Worm (Caenorhabditis elegans) whole organism, late embryonic: Measurements from ENCODE around the gene tpan-1.

Experiments
- ceh-2 ChIP-seq: sonication (generic microtip); optimal IDR thresholded peaks from 2 replicates; lab custom pipeline; 2016; ENCODE audit warnings: missing genotype, missing genetic modification characterization, missing compliant biosample characterization
- ceh-9 ChIP-seq: sonication (generic microtip); optimal IDR thresholded peaks from 2 replicates; lab custom pipeline; 2016; ENCODE audit warnings: mild to moderate bottlenecking, missing genetic modification characterization, inconsistent platforms, missing compliant biosample characterization
- dve-1 ChIP-seq: sonication (generic microtip); optimal IDR thresholded peaks from 2 replicates; lab custom pipeline; 2017; ENCODE audit warnings: antibody characterized with exemption, mild to moderate bottlenecking, missing genetic modification characterization, missing compliant biosample characterization
- fkh-10 ChIP-seq: fragments of 150-350 bp; optimal IDR thresholded peaks from 2 replicates; lab custom pipeline; 2014; ENCODE audit warnings: missing biosample characterization, missing genetic modification reagents, missing genetic modification characterization
- gmeb-2 ChIP-seq: sonication (generic microtip); optimal IDR thresholded peaks from 2 replicates; lab custom pipeline; 2016; ENCODE audit warnings: missing genetic modification characterization, inconsistent platforms, missing compliant biosample characterization
- lin-11 ChIP-seq: fragments of 200-800 bp; sonication (Bioruptor generic); optimal IDR thresholded peaks from 2 replicates; lab custom pipeline; 2018; ENCODE audit warnings: mild to moderate bottlenecking, missing genetic modification characterization, missing compliant biosample characterization
- nfya-1 ChIP-seq: sonication (generic microtip); optimal IDR thresholded peaks from 2 replicates; lab custom pipeline; 2017; ENCODE audit warnings: missing genetic modification characterization, mild to moderate bottlenecking, missing compliant biosample characterization, antibody characterized with exemption, moderate library complexity
- nhr-11 ChIP-seq: fragments of 150-350 bp; optimal IDR thresholded peaks from 2 replicates; lab custom pipeline; 2014; ENCODE audit warnings: missing biosample characterization, missing genetic modification characterization
- pha-4 ChIP-seq: fragments of 150-350 bp; optimal IDR thresholded peaks from 2 replicates; lab custom pipeline; 2018; ENCODE audit warnings: missing biosample characterization, missing genetic modification reagents, missing genetic modification characterization
- pqm-1 ChIP-seq: sonication (generic microtip); optimal IDR thresholded peaks from 2 replicates; lab custom pipeline; 2016; ENCODE audit warnings: missing genetic modification characterization, missing compliant biosample characterization
- rnt-1 ChIP-seq: sonication (generic microtip); optimal IDR thresholded peaks from 2 replicates; lab custom pipeline; 2016; ENCODE audit warnings: missing genetic modification characterization, missing compliant biosample characterization
- unc-3 ChIP-seq, 2 experiments: fragments of 200-800 bp in 1 of 2; sonication (Bioruptor generic) in 1 of 2; sonication (generic microtip) in 1 of 2; conservative IDR thresholded peaks in 1 of 2; optimal IDR thresholded peaks in 1 of 2; 2 replicates each; pipeline versions ENCODE4 v1.3.6 to Lab custom; 2016 to 2022; ENCODE audit warnings: missing compliant biosample characterization in 2 of 2, missing genetic modification characterization in 2 of 2, missing genetic modification reagents in 1 of 2

- TF ChIP-seq ceh-9 (tag; lab: Kevin White, UChicago) (no peak), nfya-1 (tag; lab: Kevin White, UChicago) (no peak), fkh-10 (GFP tag; lab: Kevin White, UChicago) (no peak), gmeb-2 (no peak), dve-1 (tag; lab: Kevin White, UChicago) (no peak), lin-11 (tag; lab: Kevin White, UChicago) (no peak), pha-4 (tag; lab: Kevin White, UChicago) (no peak), unc-3 (GFP tag; conservative IDR thresholded peaks at IDR 0.05; lab: Robert Waterston, UW) (no peak), unc-3 (tag; optimal IDR thresholded peaks at IDR 0.05; lab: Kevin White, UChicago) (no peak), pqm-1 (tag; lab: Kevin White, UChicago) (no peak), rnt-1 (tag; lab: Kevin White, UChicago) (no peak), ceh-2 (tag; lab: Kevin White, UChicago) (no peak), nhr-11 (tag; lab: Kevin White, UChicago) (no peak)
Measured at ce11 chrV:20773647-20774046, 15.7 kb upstream of the tpan-1 start, which contains the start of gene F38A6.5.
